Fruit fly (Drosophila melanogaster): ENCODE data around the gene CG15864.

CG15864 gene

DNA sequence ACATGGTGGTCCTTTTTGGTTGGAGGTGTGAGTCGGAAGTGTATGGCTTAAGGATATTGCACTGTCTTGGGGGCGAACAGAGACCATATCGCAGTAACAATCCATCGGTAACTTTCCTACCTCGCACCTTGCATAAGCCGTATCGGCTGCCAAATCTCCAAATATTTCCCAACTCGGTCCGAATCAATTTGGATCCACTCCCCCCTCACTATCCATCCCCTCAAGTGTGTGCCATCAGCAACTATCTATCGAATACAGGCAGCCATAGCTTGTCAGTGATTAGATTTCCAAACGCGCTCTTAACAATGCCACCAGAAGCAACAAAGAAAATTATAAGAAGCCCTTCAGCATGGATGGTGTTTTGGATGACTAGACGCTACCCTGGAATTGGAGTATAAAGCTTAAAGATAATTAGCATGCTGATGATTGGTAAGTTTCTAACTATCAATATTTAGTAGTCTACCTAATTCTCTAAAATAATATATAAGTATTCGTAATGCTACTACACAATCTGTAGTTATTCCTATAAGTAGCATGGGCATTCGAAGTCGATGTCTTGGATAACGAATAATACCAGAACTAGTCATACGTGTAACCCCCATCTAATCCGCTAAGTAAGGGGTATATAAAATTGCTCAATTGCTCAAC, 41.5 kb upstream of the CG15864 start (continued):
- TF ChIP-seq Kr (GFP tag; optimal IDR thresholded peaks at IDR 0.05) (no peak), Aef1 (GFP tag; IDR thresholded peaks at IDR 0.05) (peak; percentile 49), gcm (GFP tag; optimal IDR thresholded peaks at IDR 0.05) (peak; percentile 29), CG5953 (GFP tag; IDR thresholded peaks at IDR 0.05) (peak; percentile 40; the same call in 1 of the 2 replicates), nerfin-2 (GFP tag; IDR thresholded peaks at IDR 0.05; ENCODE audit: partially characterized antibody) (no peak), da (GFP tag; optimal IDR thresholded peaks at IDR 0.05) (no peak), Dek (tag; optimal IDR thresholded peaks at IDR 0.05) (peak; percentile 53), CG31365 (tag; optimal IDR thresholded peaks at IDR 0.05) (no peak), CG11695 (GFP tag; IDR thresholded peaks at IDR 0.05) (peak; percentile 65), CG4424 (GFP tag; optimal IDR thresholded peaks at IDR 0.05) (peak; percentile 2), bcd (GFP tag; optimal IDR thresholded peaks at IDR 0.05) (peak; percentile 47), C15 (GFP tag; IDR thresholded peaks at IDR 0.05) (no peak), danr (GFP tag; IDR thresholded peaks at IDR 0.05) (0 out of 2 replicates have a peak, but pooled peaks have one; percentile 12), dimm (GFP tag; IDR thresholded peaks at IDR 0.05) (no peak), CG16815 (GFP tag; optimal IDR thresholded peaks at IDR 0.05) (peak; percentile 26), CG8924 (tag; optimal IDR thresholded peaks at IDR 0.05) (peak; percentile 72), CG9215 (GFP tag; IDR thresholded peaks at IDR 0.05) (peak; percentile 56), mld (GFP tag; IDR thresholded peaks at IDR 0.05; ENCODE audit: partially characterized antibody) (no peak), CG17359 (tag; optimal IDR thresholded peaks at IDR 0.05) (peak; percentile 61), dmrt99B (tag; optimal IDR thresholded peaks at IDR 0.05) (peak; percentile 77), Jarid2 (GFP tag; optimal IDR thresholded peaks at IDR 0.05) (peak; percentile 23), CG6254 (GFP tag; optimal IDR thresholded peaks at IDR 0.05) (peak; percentile 27), psq (GFP tag; optimal IDR thresholded peaks at IDR 0.05) (no peak), unpg (GFP tag; optimal IDR thresholded peaks at IDR 0.05) (peak; percentile 60), nerfin-1 (tag; optimal IDR thresholded peaks at IDR 0.05) (peak; percentile 29), Dref (GFP tag; IDR thresholded peaks at IDR 0.05) (no peak), CG4282 (GFP tag; optimal IDR thresholded peaks at IDR 0.05) (no peak), CG7357 (GFP tag; IDR thresholded peaks at IDR 0.05) (no peak), row (GFP tag; IDR thresholded peaks at IDR 0.05) (peak; percentile 86), MESR4 (GFP tag; optimal IDR thresholded peaks at IDR 0.05) (no peak), lmd (GFP tag; IDR thresholded peaks at IDR 0.05) (peak; percentile 62), YL-1 (GFP tag; optimal IDR thresholded peaks at IDR 0.05) (no peak), CG2712 (tag; optimal IDR thresholded peaks at IDR 0.05) (peak; percentile 72), Stat92E (GFP tag; optimal IDR thresholded peaks at IDR 0.05) (no peak), CG17612 (GFP tag; IDR thresholded peaks at IDR 0.05) (no peak), Gsc (GFP tag; IDR thresholded peaks at IDR 0.05) (no peak), CG4730 (GFP tag; IDR thresholded peaks at IDR 0.05) (no peak), CG7745 (tag; optimal IDR thresholded peaks at IDR 0.05) (no peak), en (GFP tag; optimal IDR thresholded peaks at IDR 0.05) (no peak), ranshi (GFP tag; IDR thresholded peaks at IDR 0.05) (peak; percentile 58; the same call in 1 of the 2 replicates), CG16813 (GFP tag; IDR thresholded peaks at IDR 0.05; ENCODE audit: partially characterized antibody) (no peak), ftz-f1 (GFP tag; optimal IDR thresholded peaks at IDR 0.05) (no peak), CG32532 (GFP tag; IDR thresholded peaks at IDR 0.05) (peak; percentile 26; the same call in 1 of the 2 replicates), CG17829 (tag; optimal IDR thresholded peaks at IDR 0.05) (peak; percentile 50), Meics (GFP tag; optimal IDR thresholded peaks at IDR 0.05) (peak; percentile 51), Bgb (GFP tag; IDR thresholded peaks at IDR 0.05; ENCODE audit: partially characterized antibody) (no peak), CG12155 (GFP tag; optimal IDR thresholded peaks at IDR 0.05) (peak; percentile 50), Lhr (GFP tag; optimal IDR thresholded peaks at IDR 0.05) (no peak), CG11504 (tag; optimal IDR thresholded peaks at IDR 0.05) (peak; percentile 77)
